Fruit fly (Drosophila melanogaster) whole organism, embryonic: Measurements from ENCODE around the gene osp.
A peak's percentile ranks its signal among the peaks of the same experiment; 100 is the strongest.

Experiments used
- Atf-2 ChIP-seq: fragments of 200-800 bp; sonication (Bioruptor generic); optimal IDR thresholded peaks from 2 replicates; lab custom pipeline; 2016; ENCODE audit warnings: missing biosample characterization, missing genetic modification characterization
- Atf6 ChIP-seq: fragments of 200-800 bp; sonication (Bioruptor generic); IDR thresholded peaks from 2 replicates; pipeline ENCODE4 v1.3.6; 2022; ENCODE audit warnings: missing biosample characterization, missing genetic modification characterization
- BtbVII ChIP-seq: fragments of 200-800 bp; sonication (Bioruptor generic); optimal IDR thresholded peaks from 3 replicates; lab custom pipeline; 2017; ENCODE audit warnings: missing biosample characterization, mild to moderate bottlenecking, missing genetic modification characterization
- CG10267 ChIP-seq: fragments of 200-800 bp; sonication (Bioruptor generic); optimal IDR thresholded peaks from 2 replicates; lab custom pipeline; 2018; ENCODE audit warnings: missing biosample characterization, mild to moderate bottlenecking, missing genetic modification characterization, moderate library complexity
- CG10462 ChIP-seq: fragments of 200-800 bp; sonication (Bioruptor generic); optimal IDR thresholded peaks from 2 replicates; lab custom pipeline; 2016; ENCODE audit warnings: missing biosample characterization, missing genetic modification characterization
- CG11560 ChIP-seq: fragments of 200-800 bp; sonication (Bioruptor generic); IDR thresholded peaks from 3 replicates; pipeline ENCODE4 v1.3.6; 2022; ENCODE audit warnings: missing biosample characterization, missing genetic modification characterization
- CG13296 ChIP-seq: fragments of 200-800 bp; sonication (Bioruptor generic); optimal IDR thresholded peaks from 3 replicates; lab custom pipeline; 2018; ENCODE audit warnings: missing biosample characterization, mild to moderate bottlenecking, missing genetic modification characterization
- CG14965 ChIP-seq: fragments of 200-800 bp; sonication (Bioruptor generic); optimal IDR thresholded peaks from 2 replicates; lab custom pipeline; 2016; ENCODE audit warnings: missing biosample characterization, missing genetic modification characterization, borderline replicate concordance
- CG1603 ChIP-seq: fragments of 200-800 bp; sonication (Bioruptor generic); optimal IDR thresholded peaks from 2 replicates; lab custom pipeline; 2019; ENCODE audit warnings: missing biosample characterization, mild to moderate bottlenecking, missing genetic modification characterization, moderate library complexity
- CG17186 ChIP-seq: fragments of 200-800 bp; sonication (Bioruptor generic); optimal IDR thresholded peaks from 3 replicates; lab custom pipeline; 2017; ENCODE audit warnings: missing biosample characterization, missing genetic modification reagents, missing genetic modification characterization
- CG30403 ChIP-seq: fragments of 200-800 bp; sonication (Bioruptor generic); optimal IDR thresholded peaks from 3 replicates; lab custom pipeline; 2016; ENCODE audit warnings: missing biosample characterization, missing genetic modification characterization
- CG31224 ChIP-seq: fragments of 200-800 bp; sonication (Bioruptor generic); IDR thresholded peaks from 2 replicates; pipeline ENCODE4 v1.3.6; 2022; ENCODE audit warnings: missing biosample characterization, missing genetic modification characterization
- CG3163 ChIP-seq: fragments of 200-800 bp; sonication (Bioruptor generic); optimal IDR thresholded peaks from 3 replicates; lab custom pipeline; 2016; ENCODE audit warnings: missing biosample characterization, missing genetic modification characterization
- CG3995 ChIP-seq: fragments of 200-800 bp; sonication (Bioruptor generic); optimal IDR thresholded peaks from 3 replicates; lab custom pipeline; 2016; ENCODE audit warnings: missing biosample characterization, missing genetic modification characterization
- CG4707 ChIP-seq: fragments of 200-800 bp; sonication (Bioruptor generic); optimal IDR thresholded peaks from 2 replicates; lab custom pipeline; 2018; ENCODE audit warnings: missing biosample characterization, mild to moderate bottlenecking, missing genetic modification characterization, moderate library complexity
- CG6689 ChIP-seq: fragments of 200-800 bp; sonication (Bioruptor generic); IDR thresholded peaks from 2 replicates; pipeline ENCODE4 v1.3.6; 2022; ENCODE audit warnings: missing biosample characterization, missing genetic modification characterization
- CG6854 ChIP-seq: fragments of 200-800 bp; sonication (Bioruptor generic); optimal IDR thresholded peaks from 3 replicates; lab custom pipeline; 2017; ENCODE audit warnings: missing biosample characterization, mild to moderate bottlenecking, missing genetic modification characterization
- CG7556 ChIP-seq: fragments of 200-800 bp; sonication (Bioruptor generic); optimal IDR thresholded peaks from 2 replicates; lab custom pipeline; 2017; ENCODE audit warnings: missing biosample characterization, mild to moderate bottlenecking, missing genetic modification characterization
- CG8944 ChIP-seq: fragments of 200-800 bp; sonication (Bioruptor generic); optimal IDR thresholded peaks from 3 replicates; lab custom pipeline; 2016; ENCODE audit warnings: missing biosample characterization, missing genetic modification characterization
- CG9215 ChIP-seq: fragments of 200-800 bp; sonication (Bioruptor generic); IDR thresholded peaks from 2 replicates; pipeline ENCODE4 v1.3.6; 2022; ENCODE audit warnings: missing biosample characterization, missing genetic modification characterization
- CHES-1-like ChIP-seq: fragments of 200-800 bp; sonication (Bioruptor generic); optimal IDR thresholded peaks from 2 replicates; lab custom pipeline; 2016; ENCODE audit warnings: missing biosample characterization, missing genetic modification characterization
- Dip3 ChIP-seq: fragments of 200-800 bp; sonication (Bioruptor generic); optimal IDR thresholded peaks from 3 replicates; lab custom pipeline; 2016; ENCODE audit warnings: missing biosample characterization, missing genetic modification characterization
- E2f1 ChIP-seq: fragments of 200-800 bp; sonication (Bioruptor generic); IDR thresholded peaks from 2 replicates; pipeline ENCODE4 v1.3.6; 2022; ENCODE audit warnings: missing biosample characterization, missing genetic modification characterization
- Gsc ChIP-seq: fragments of 200-800 bp; sonication (Bioruptor generic); IDR thresholded peaks from 2 replicates; pipeline ENCODE4 v1.3.6; 2022; ENCODE audit warnings: missing biosample characterization, missing genetic modification characterization
- Gug ChIP-seq: fragments of 200-800 bp; sonication (Bioruptor generic); IDR thresholded peaks from 4 replicates; pipeline ENCODE4 v1.3.6; 2022; ENCODE audit warnings: missing biosample characterization, missing genetic modification characterization
- H15 ChIP-seq: fragments of 200-800 bp; sonication (Bioruptor generic); IDR thresholded peaks from 3 replicates; pipeline ENCODE4 v1.3.6; 2022; ENCODE audit warnings: missing biosample characterization, missing genetic modification characterization
- Hand ChIP-seq: fragments of 200-800 bp; sonication (Bioruptor generic); optimal IDR thresholded peaks from 2 replicates; lab custom pipeline; 2017; ENCODE audit warnings: mild to moderate bottlenecking, missing biosample characterization, missing genetic modification reagents, missing genetic modification characterization
- Hmr ChIP-seq: fragments of 200-800 bp; sonication (Bioruptor generic); optimal IDR thresholded peaks from 3 replicates; lab custom pipeline; 2017; ENCODE audit warnings: mild to moderate bottlenecking, missing biosample characterization, missing genetic modification reagents, missing genetic modification characterization
- Jarid2 ChIP-seq: fragments of 200-800 bp; sonication (Bioruptor generic); optimal IDR thresholded peaks from 3 replicates; lab custom pipeline; 2017; ENCODE audit warnings: mild to moderate bottlenecking, missing biosample characterization, missing genetic modification reagents, missing genetic modification characterization
- Ptx1 ChIP-seq: fragments of 200-800 bp; sonication (Bioruptor generic); IDR thresholded peaks from 2 replicates; pipeline ENCODE4 v1.3.6; 2022; ENCODE audit warnings: missing biosample characterization, missing genetic modification characterization
- Sin3A ChIP-seq: fragments of >200 bp; optimal IDR thresholded peaks from 2 replicates; lab custom pipeline; 2018
- Sry-β ChIP-seq: fragments of 200-800 bp; sonication (Bioruptor generic); optimal IDR thresholded peaks from 2 replicates; lab custom pipeline; 2018; ENCODE audit warnings: missing biosample characterization, mild to moderate bottlenecking, missing genetic modification characterization, moderate library complexity
- ara ChIP-seq: fragments of 200-800 bp; sonication (Bioruptor generic); IDR thresholded peaks from 2 replicates; pipeline ENCODE4 v1.3.6; 2022; ENCODE audit warnings: missing biosample characterization, missing genetic modification characterization
- ase ChIP-seq: fragments of 200-800 bp; sonication (Bioruptor generic); IDR thresholded peaks from 3 replicates; pipeline ENCODE4 v1.3.6; 2022; ENCODE audit warnings: missing biosample characterization, missing genetic modification characterization
- az2 ChIP-seq: fragments of 200-800 bp; sonication (Bioruptor generic); optimal IDR thresholded peaks from 3 replicates; lab custom pipeline; 2016; ENCODE audit warnings: missing biosample characterization, missing genetic modification characterization
- bcd ChIP-seq: fragments of 200-800 bp; sonication (Bioruptor generic); optimal IDR thresholded peaks from 2 replicates; lab custom pipeline; 2017; ENCODE audit warnings: missing biosample characterization, mild to moderate bottlenecking, missing genetic modification characterization
- bigmax ChIP-seq: fragments of 200-800 bp; sonication (Bioruptor generic); optimal IDR thresholded peaks from 2 replicates; lab custom pipeline; 2018; ENCODE audit warnings: missing biosample characterization, mild to moderate bottlenecking, missing genetic modification characterization
- br ChIP-seq: fragments of >200 bp; optimal IDR thresholded peaks from 2 replicates; lab custom pipeline; 2017
- bsh ChIP-seq, 2 experiments: fragments of 200-800 bp; sonication (Bioruptor generic); optimal IDR thresholded peaks; 2 replicates each; lab custom pipeline; 2017 to 2018; ENCODE audit warnings: mild to moderate bottlenecking in 2 of 2, missing biosample characterization in 2 of 2, missing genetic modification characterization in 2 of 2, moderate library complexity in 1 of 2
- chm ChIP-seq: fragments of 200-800 bp; sonication (Bioruptor generic); IDR thresholded peaks from 2 replicates; pipeline ENCODE4 v1.3.6; 2022; ENCODE audit warnings: missing biosample characterization, missing genetic modification characterization
- chn ChIP-seq: fragments of 200-800 bp; sonication (Bioruptor generic); optimal IDR thresholded peaks from 2 replicates; lab custom pipeline; 2016; ENCODE audit warnings: missing biosample characterization, missing genetic modification characterization
- dmrt99B ChIP-seq: fragments of 200-800 bp; sonication (Bioruptor generic); optimal IDR thresholded peaks from 2 replicates; lab custom pipeline; 2018; ENCODE audit warnings: missing biosample characterization, mild to moderate bottlenecking, missing genetic modification characterization, moderate library complexity
- exex ChIP-seq: fragments of 200-800 bp; sonication (Bioruptor generic); optimal IDR thresholded peaks from 4 replicates; lab custom pipeline; 2018; ENCODE audit warnings: missing biosample characterization, mild to moderate bottlenecking, missing genetic modification characterization, moderate library complexity
- hkb ChIP-seq, 2 experiments: fragments of 200-800 bp in 1 of 2; fragments of >200 bp in 1 of 2; sonication (Bioruptor generic) in 1 of 2; IDR thresholded peaks in 1 of 2; optimal IDR thresholded peaks in 1 of 2; 2 replicates each; pipeline versions ENCODE4 v1.3.6 to Lab custom; 2017 to 2022; ENCODE audit warnings: missing biosample characterization in 1 of 2, missing genetic modification characterization in 1 of 2
- kni ChIP-seq: fragments of 200-800 bp; sonication (Bioruptor generic); optimal IDR thresholded peaks from 3 replicates; lab custom pipeline; 2017; ENCODE audit warnings: mild to moderate bottlenecking, missing biosample characterization, missing genetic modification reagents, missing genetic modification characterization
- phol ChIP-seq: fragments of 200-800 bp; sonication (Bioruptor generic); optimal IDR thresholded peaks from 3 replicates; lab custom pipeline; 2018; ENCODE audit warnings: missing biosample characterization, mild to moderate bottlenecking, missing genetic modification characterization, moderate library complexity
- seq ChIP-seq: fragments of 200-800 bp; sonication (Bioruptor generic); IDR thresholded peaks from 2 replicates; pipeline ENCODE4 v1.3.6; 2022; ENCODE audit warnings: missing biosample characterization, missing genetic modification characterization
- slou ChIP-seq: fragments of 200-800 bp; sonication (Bioruptor generic); optimal IDR thresholded peaks from 3 replicates; lab custom pipeline; 2016; ENCODE audit warnings: missing biosample characterization, missing genetic modification characterization
- slp2 ChIP-seq: fragments of 200-800 bp; sonication (Bioruptor generic); optimal IDR thresholded peaks from 2 replicates; lab custom pipeline; 2016; ENCODE audit warnings: missing biosample characterization, missing genetic modification characterization
- sna ChIP-seq: fragments of 200-800 bp; sonication (Bioruptor generic); IDR thresholded peaks from 2 replicates; pipeline ENCODE4 v1.3.6; 2022; ENCODE audit warnings: missing biosample characterization, missing genetic modification characterization; ENCODE audit not compliant: partially characterized antibody

Gene osp

DNA sequence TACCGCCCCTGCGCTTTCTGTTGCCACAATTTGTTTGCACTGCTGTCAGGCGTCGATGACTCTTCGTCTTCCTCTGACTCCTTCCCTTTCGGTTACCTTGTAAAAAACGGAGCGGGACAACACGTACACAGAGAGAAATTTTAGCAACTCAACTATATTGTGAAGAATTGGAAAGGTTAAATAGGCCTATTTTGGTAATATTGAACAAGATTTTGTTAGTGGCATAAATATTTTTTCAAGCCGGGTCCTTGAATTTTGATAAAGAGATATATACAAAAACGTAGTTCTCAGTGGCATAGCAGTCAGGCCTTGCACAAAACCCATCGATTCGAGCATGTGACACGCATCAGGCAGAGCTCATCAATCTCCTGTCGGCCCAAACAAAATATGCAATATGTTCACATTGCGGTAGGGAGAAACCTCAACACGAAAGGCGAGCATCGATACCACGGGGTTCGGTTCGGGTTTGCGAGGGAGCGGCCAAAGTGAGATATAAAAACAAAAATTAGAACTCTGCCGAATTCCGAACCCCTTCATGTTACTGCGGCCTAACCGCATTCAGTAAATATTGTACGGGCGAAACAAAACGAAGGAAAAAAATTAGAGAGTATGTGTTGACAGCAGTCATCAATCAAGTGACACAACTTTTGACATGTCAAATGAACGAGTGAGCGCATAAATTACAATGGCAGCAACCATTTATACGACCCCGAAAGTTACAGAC, 135.1 kb downstream of the osp start (continued):
- peak; percentile 58; the same call in 1 of the 2 replicates for TF ChIP-seq CG31224
- peak; percentile 80 for TF ChIP-seq chm (GFP tag; lab: Robert Waterston, UW)
- TF ChIP-seq bigmax (GFP tag; lab: Kevin White, UChicago), result no peak
- TF ChIP-seq CG17186 (GFP tag; lab: Kevin White, UChicago), result peak; percentile 25
- TF ChIP-seq CG6689 (GFP tag; lab: Robert Waterston, UW), result peak; percentile 83
- no peak for TF ChIP-seq hkb (optimal IDR thresholded peaks at IDR 0.05; lab: Kevin White, UChicago)
- TF ChIP-seq hkb (GFP tag; IDR thresholded peaks at IDR 0.05; lab: Robert Waterston, UW), result peak; percentile 76
- TF ChIP-seq CG14965 (GFP tag; lab: Kevin White, UChicago), result peak; percentile 52
- peak in 1 of 2 experiments; percentile 64 for TF ChIP-seq bsh (GFP tag; optimal IDR thresholded peaks at IDR 0.05; lab: Kevin White, UChicago)
- TF ChIP-seq phol (tag; lab: Kevin White, UChicago), result peak; percentile 84
- TF ChIP-seq Dip3, result peak; percentile 24
- TF ChIP-seq slou, result no peak
- TF ChIP-seq CG9215 (GFP tag; lab: Robert Waterston, UW), result peak; percentile 57
- no peak for TF ChIP-seq CG4707 (GFP tag; lab: Kevin White, UChicago)
- peak; percentile 59 for TF ChIP-seq Hmr (GFP tag; lab: Kevin White, UChicago)
- TF ChIP-seq CG3995, result no peak
- peak; percentile 68 for TF ChIP-seq Gsc (GFP tag; lab: Robert Waterston, UW)
- TF ChIP-seq CG11560 (tag; lab: Robert Waterston, UW), result no peak
- peak; percentile 70 for TF ChIP-seq Atf-2
- TF ChIP-seq CG1603 (tag; lab: Kevin White, UChicago), result peak; percentile 82
- TF ChIP-seq az2 (GFP tag; lab: Kevin White, UChicago), result peak; percentile 55
- no peak for TF ChIP-seq sna (GFP tag; lab: Robert Waterston, UW)
- TF ChIP-seq CG3163 (GFP tag; lab: Kevin White, UChicago), result peak; percentile 12
- TF ChIP-seq CG8944 (GFP tag; lab: Kevin White, UChicago), result peak; percentile 68
- TF ChIP-seq Sry-β (GFP tag; lab: Kevin White, UChicago), result peak; percentile 9
- 0 out of 2 replicates have a peak, but pooled peaks have one; percentile 32 for TF ChIP-seq Atf6 (GFP tag; lab: Robert Waterston, UW)
- TF ChIP-seq Sin3A (lab: Kevin White, UChicago), result no peak
- TF ChIP-seq CG10267 (tag; lab: Kevin White, UChicago), result peak; percentile 76
- peak; percentile 58; the same call in 3 of the 4 replicates for TF ChIP-seq Gug (GFP tag; lab: Robert Waterston, UW)
- peak; percentile 72 for TF ChIP-seq CHES-1-like
- peak; percentile 62 for TF ChIP-seq CG10462 (GFP tag; lab: Kevin White, UChicago)
- peak; percentile 75 for TF ChIP-seq bcd (GFP tag; lab: Kevin White, UChicago)
- peak; percentile 74 for TF ChIP-seq chn (GFP tag; lab: Kevin White, UChicago)
- TF ChIP-seq Ptx1, result peak; percentile 55
- peak; percentile 14 for TF ChIP-seq CG6854
- peak; percentile 93 for TF ChIP-seq ara (GFP tag; lab: Robert Waterston, UW)
- TF ChIP-seq H15, result peak; percentile 62; the same call in 2 of the 3 replicates
- TF ChIP-seq br, result no peak
- peak; percentile 4 for TF ChIP-seq Jarid2 (GFP tag; lab: Kevin White, UChicago)
- no peak for TF ChIP-seq CG13296
- peak; percentile 20 for TF ChIP-seq kni (GFP tag; lab: Kevin White, UChicago)
- peak; percentile 69 for TF ChIP-seq CG30403
- peak; percentile 57; the same call in 1 of the 3 replicates for TF ChIP-seq ase
- no peak for TF ChIP-seq seq
- peak; percentile 70 for TF ChIP-seq E2f1 (GFP tag; lab: Robert Waterston, UW)
- peak; percentile 63 for TF ChIP-seq dmrt99B (tag; lab: Kevin White, UChicago)
- peak; percentile 70 for TF ChIP-seq slp2
- peak; percentile 18 for TF ChIP-seq BtbVII
- TF ChIP-seq CG7556 (GFP tag; lab: Kevin White, UChicago), result peak; percentile 71
- TF ChIP-seq Hand (GFP tag; lab: Kevin White, UChicago), result no peak
- TF ChIP-seq exex (tag; lab: Kevin White, UChicago), result no peak
